Worm (Caenorhabditis elegans) whole organism, L2 larva: ENCODE measurements around the gene cln-3.1.

Experiments
- C34F6.9 ChIP-seq: fragments of 150-350 bp; optimal IDR thresholded peaks from 2 replicates; lab custom pipeline; 2014; ENCODE audit warnings: missing biosample characterization, missing genetic modification characterization
- F13H6.1 ChIP-seq: sonication (generic microtip); optimal IDR thresholded peaks from 2 replicates; lab custom pipeline; 2016; ENCODE audit warnings: missing genetic modification characterization, missing compliant biosample characterization
- R02D3.7 ChIP-seq: fragments of 150-350 bp; optimal IDR thresholded peaks from 2 replicates; lab custom pipeline; 2014; ENCODE audit warnings: missing biosample characterization, missing genetic modification characterization
- Y55F3AM.14 ChIP-seq: fragments of 200-800 bp; sonication (Bioruptor generic); optimal IDR thresholded peaks from 2 replicates; lab custom pipeline; 2018; ENCODE audit warnings: mild to moderate bottlenecking, missing genetic modification characterization, missing compliant biosample characterization
- ZK546.5 ChIP-seq: sonication (generic microtip); optimal IDR thresholded peaks from 2 replicates; lab custom pipeline; 2017; ENCODE audit warnings: missing biosample characterization, missing genetic modification characterization
- alr-1 ChIP-seq: fragments of 150-350 bp; optimal IDR thresholded peaks from 2 replicates; lab custom pipeline; 2014; ENCODE audit warnings: missing biosample characterization, missing genetic modification characterization
- aly-2 ChIP-seq: fragments of 150-350 bp; optimal IDR thresholded peaks from 2 replicates; lab custom pipeline; 2014; ENCODE audit warnings: missing biosample characterization, missing genetic modification characterization
- ama-1 ChIP-seq: fragments of 150-350 bp; optimal IDR thresholded peaks from 2 replicates; lab custom pipeline; 2018; ENCODE audit warnings: inconsistent platforms
- blmp-1 ChIP-seq: sonication (generic microtip); optimal IDR thresholded peaks from 2 replicates; lab custom pipeline; 2017; ENCODE audit warnings: missing genetic modification characterization, mild to moderate bottlenecking, missing compliant biosample characterization, antibody characterized with exemption, moderate library complexity; ENCODE audit not compliant: insufficient read depth
- ceh-16 ChIP-seq: fragments of 150-350 bp; optimal IDR thresholded peaks from 2 replicates; lab custom pipeline; 2014; ENCODE audit warnings: missing biosample characterization, missing genetic modification characterization
- ceh-82 ChIP-seq: fragments of 150-350 bp; optimal IDR thresholded peaks from 2 replicates; lab custom pipeline; 2014; ENCODE audit warnings: missing biosample characterization, missing genetic modification characterization
- crh-2 ChIP-seq: sonication (generic microtip); optimal IDR thresholded peaks from 2 replicates; lab custom pipeline; 2017; ENCODE audit warnings: missing biosample characterization, missing genetic modification characterization
- dmd-4 ChIP-seq: sonication (generic microtip); optimal IDR thresholded peaks from 2 replicates; lab custom pipeline; 2017; ENCODE audit warnings: missing biosample characterization, missing genetic modification characterization
- egl-27 ChIP-seq: sonication (generic microtip); optimal IDR thresholded peaks from 3 replicates; lab custom pipeline; 2017; ENCODE audit warnings: missing biosample characterization, missing genetic modification reagents, missing genetic modification characterization
- fos-1 ChIP-seq: fragments of 150-350 bp; optimal IDR thresholded peaks from 2 replicates; lab custom pipeline; 2014; ENCODE audit warnings: missing biosample characterization, missing genetic modification characterization
- lin-11 ChIP-seq: fragments of 150-350 bp; sonication (generic microtip); optimal IDR thresholded peaks from 2 replicates; lab custom pipeline; 2014; ENCODE audit warnings: missing biosample characterization, missing genetic modification characterization, inconsistent platforms, mixed read lengths
- lin-13 ChIP-seq: fragments of 150-350 bp; optimal IDR thresholded peaks from 2 replicates; lab custom pipeline; 2014; ENCODE audit warnings: missing biosample characterization, missing genetic modification reagents, missing genetic modification characterization
- lsy-2 ChIP-seq, 2 experiments: fragments of 150-350 bp in 1 of 2; sonication (generic microtip) in 1 of 2; optimal IDR thresholded peaks; 2 replicates each; lab custom pipeline; 2014 to 2017; ENCODE audit warnings: missing biosample characterization in 2 of 2, missing genetic modification characterization in 2 of 2
- mbf-1 ChIP-seq: sonication (generic microtip); optimal IDR thresholded peaks from 2 replicates; lab custom pipeline; 2017; ENCODE audit warnings: missing biosample characterization, missing genetic modification characterization
- mdl-1 ChIP-seq, 2 experiments: fragments of 150-350 bp in 1 of 2; sonication (generic microtip) in 1 of 2; optimal IDR thresholded peaks; 2 replicates each; lab custom pipeline; 2017; ENCODE audit warnings: missing biosample characterization in 2 of 2, missing genetic modification characterization in 2 of 2
- nhr-10 ChIP-seq: sonication (generic microtip); optimal IDR thresholded peaks from 2 replicates; lab custom pipeline; 2017; ENCODE audit warnings: missing biosample characterization, missing genetic modification characterization
- nhr-11 ChIP-seq: fragments of 150-350 bp; optimal IDR thresholded peaks from 2 replicates; lab custom pipeline; 2014; ENCODE audit warnings: missing biosample characterization, missing genetic modification characterization
- nhr-12 ChIP-seq: fragments of 150-350 bp; optimal IDR thresholded peaks from 2 replicates; lab custom pipeline; 2014; ENCODE audit warnings: missing biosample characterization, missing genetic modification characterization
- nhr-129 ChIP-seq: fragments of 150-350 bp; optimal IDR thresholded peaks from 2 replicates; lab custom pipeline; 2014; ENCODE audit warnings: missing biosample characterization, missing genetic modification characterization
- nhr-21 ChIP-seq: fragments of 150-350 bp; optimal IDR thresholded peaks from 2 replicates; lab custom pipeline; 2014; ENCODE audit warnings: missing biosample characterization, missing genetic modification characterization
- nhr-23 ChIP-seq: fragments of 150-350 bp; optimal IDR thresholded peaks from 2 replicates; lab custom pipeline; 2014; ENCODE audit warnings: missing biosample characterization, missing genetic modification reagents, missing genetic modification characterization
- nhr-237 ChIP-seq: fragments of 150-350 bp; optimal IDR thresholded peaks from 2 replicates; lab custom pipeline; 2014; ENCODE audit warnings: missing biosample characterization, missing genetic modification characterization
- nhr-6 ChIP-seq: fragments of 150-350 bp; optimal IDR thresholded peaks from 2 replicates; lab custom pipeline; 2014; ENCODE audit warnings: missing biosample characterization, missing genetic modification characterization
- nhr-77 ChIP-seq: fragments of 150-350 bp; optimal IDR thresholded peaks from 2 replicates; lab custom pipeline; 2014; ENCODE audit warnings: missing biosample characterization, missing genetic modification characterization
- peb-1 ChIP-seq: fragments of 150-350 bp; optimal IDR thresholded peaks from 2 replicates; lab custom pipeline; 2014; ENCODE audit warnings: missing biosample characterization, missing genetic modification characterization
- skn-1 ChIP-seq: sonication (generic microtip); optimal IDR thresholded peaks from 2 replicates; lab custom pipeline; 2017; ENCODE audit warnings: missing biosample characterization, missing genetic modification characterization
- sma-3 ChIP-seq: sonication (generic microtip); optimal IDR thresholded peaks from 2 replicates; lab custom pipeline; 2016; ENCODE audit warnings: missing genetic modification reagents, missing genetic modification characterization, missing compliant biosample characterization
- sma-9 ChIP-seq, 2 experiments: fragments of 150-350 bp in 1 of 2; sonication (generic microtip) in 1 of 2; optimal IDR thresholded peaks; 2 replicates each; lab custom pipeline; 2014 to 2016; ENCODE audit warnings: missing genetic modification characterization in 2 of 2, mild to moderate bottlenecking in 1 of 2, missing biosample characterization in 1 of 2, missing compliant biosample characterization in 1 of 2, missing genetic modification reagents in 1 of 2, moderate library complexity in 1 of 2
- unc-39 ChIP-seq: fragments of 150-350 bp; optimal IDR thresholded peaks from 2 replicates; lab custom pipeline; 2014; ENCODE audit warnings: missing biosample characterization, missing genetic modification characterization
- zag-1 ChIP-seq: fragments of 150-350 bp; optimal IDR thresholded peaks from 2 replicates; lab custom pipeline; 2014; ENCODE audit warnings: missing biosample characterization, missing genetic modification characterization
- ztf-1 ChIP-seq: fragments of 200-800 bp; sonication (Bioruptor generic); conservative IDR thresholded peaks from 2 replicates; pipeline ENCODE4 v1.3.6; 2022; ENCODE audit warnings: missing genetic modification characterization, missing compliant biosample characterization
- ztf-4 ChIP-seq: fragments of 150-350 bp; optimal IDR thresholded peaks from 2 replicates; lab custom pipeline; 2014; ENCODE audit warnings: missing biosample characterization, missing genetic modification characterization

The cln-3.1 gene

ce11 chrV:11279564-11279963, 14.1 kb upstream of the cln-3.1 start:
- TF ChIP-seq mbf-1 (tag; lab: Kevin White, UChicago) = no peak
- TF ChIP-seq lsy-2 (tag; optimal IDR thresholded peaks at IDR 0.05; lab: Kevin White, UChicago) = no peak
- no peak for TF ChIP-seq ceh-82 (tag; lab: Kevin White, UChicago)
- no peak for TF ChIP-seq crh-2 (tag; lab: Kevin White, UChicago)
- no peak for TF ChIP-seq dmd-4 (tag; lab: Kevin White, UChicago)
- no peak for TF ChIP-seq nhr-129 (tag; lab: Kevin White, UChicago)
- TF ChIP-seq lin-13 (GFP tag; lab: Kevin White, UChicago) = no peak
- TF ChIP-seq nhr-12 (tag; lab: Kevin White, UChicago) = no peak
- TF ChIP-seq zag-1 (tag; lab: Kevin White, UChicago) = no peak
- no peak for TF ChIP-seq ama-1
- no peak for TF ChIP-seq unc-39 (tag; lab: Kevin White, UChicago)
- no peak for TF ChIP-seq blmp-1 (tag; lab: Kevin White, UChicago)
- no peak for TF ChIP-seq ZK546.5 (tag; lab: Kevin White, UChicago)
- no peak for TF ChIP-seq egl-27 (tag; lab: Kevin White, UChicago)
- no peak for TF ChIP-seq sma-3 (GFP tag; lab: Kevin White, UChicago)
- TF ChIP-seq nhr-11 (tag; lab: Kevin White, UChicago) = no peak
- no peak for TF ChIP-seq fos-1
- no peak for TF ChIP-seq nhr-6

ce11 chrV:11272848-11273247, 7.4 kb upstream of the cln-3.1 start, which contains the start of gene clec-223:
Gene clec-223, plus strand, starts transcription at chrV:11273148.
- TF ChIP-seq nhr-237 (tag; lab: Kevin White, UChicago) = no peak
- TF ChIP-seq nhr-10 (tag; lab: Kevin White, UChicago) = no peak
- TF ChIP-seq R02D3.7 (tag; lab: Kevin White, UChicago) = no peak
- TF ChIP-seq, all 48 proteins: peak for 0

ce11 chrV:11271051-11271450, 5.6 kb upstream of the cln-3.1 start, which contains the start of gene clec-222:
Gene clec-222, plus strand, starts transcription at chrV:11271351.
- TF ChIP-seq ztf-4 (tag; lab: Kevin White, UChicago) (no peak), lin-11 (tag; lab: Kevin White, UChicago) (no peak), nhr-21 (tag; lab: Kevin White, UChicago) (no peak), nhr-23 (tag; lab: Kevin White, UChicago) (no peak), zag-1 (tag; lab: Kevin White, UChicago) (no peak), sma-3 (GFP tag; lab: Kevin White, UChicago) (no peak), ZK546.5 (tag; lab: Kevin White, UChicago) (no peak), fos-1 (no peak), crh-2 (tag; lab: Kevin White, UChicago) (no peak), ztf-1 (GFP tag; lab: Robert Waterston, UW) (no peak)

- TF ChIP-seq ceh-16 (tag; lab: Kevin White, UChicago) (no peak), ztf-4 (tag; lab: Kevin White, UChicago) (no peak), sma-9 (GFP tag; optimal IDR thresholded peaks at IDR 0.05; lab: Kevin White, UChicago) (no peak), sma-9 (tag; optimal IDR thresholded peaks at IDR 0.05; lab: Kevin White, UChicago) (no peak), mdl-1 (tag; optimal IDR thresholded peaks at IDR 0.05; lab: Kevin White, UChicago) (no peak), mbf-1 (tag; lab: Kevin White, UChicago) (no peak), nhr-237 (tag; lab: Kevin White, UChicago) (no peak), alr-1 (tag; lab: Kevin White, UChicago) (no peak), ztf-1 (GFP tag; lab: Robert Waterston, UW) (no peak), nhr-12 (tag; lab: Kevin White, UChicago) (no peak), zag-1 (tag; lab: Kevin White, UChicago) (no peak)
Observed at ce11 chrV:11268791-11269190, 3.3 kb upstream of the cln-3.1 start, which contains the start of gene str-115. Gene str-115, plus strand, starts transcription at chrV:11269091.

ce11 chrV:11266681-11267080, 1.2 kb upstream of the cln-3.1 start, which contains the start of gene str-116:
Gene str-116, plus strand, starts transcription at chrV:11266981.
- TF ChIP-seq peb-1 (no peak), ztf-4 (tag; lab: Kevin White, UChicago) (no peak), C34F6.9 (tag; lab: Kevin White, UChicago) (no peak), lsy-2 (tag; optimal IDR thresholded peaks at IDR 0.05; lab: Kevin White, UChicago) (no peak), aly-2 (tag; lab: Kevin White, UChicago) (no peak), zag-1 (tag; lab: Kevin White, UChicago) (no peak), nhr-77 (no peak), dmd-4 (tag; lab: Kevin White, UChicago) (no peak), sma-9 (GFP tag; optimal IDR thresholded peaks at IDR 0.05; lab: Kevin White, UChicago) (no peak), sma-9 (tag; optimal IDR thresholded peaks at IDR 0.05; lab: Kevin White, UChicago) (no peak), nhr-11 (tag; lab: Kevin White, UChicago) (no peak), Y55F3AM.14 (no peak), skn-1 (tag; lab: Kevin White, UChicago) (no peak), unc-39 (tag; lab: Kevin White, UChicago) (no peak), F13H6.1 (no peak)
